Fruit fly (Drosophila melanogaster): ENCODE measurements around the gene CG6118.

DNA sequence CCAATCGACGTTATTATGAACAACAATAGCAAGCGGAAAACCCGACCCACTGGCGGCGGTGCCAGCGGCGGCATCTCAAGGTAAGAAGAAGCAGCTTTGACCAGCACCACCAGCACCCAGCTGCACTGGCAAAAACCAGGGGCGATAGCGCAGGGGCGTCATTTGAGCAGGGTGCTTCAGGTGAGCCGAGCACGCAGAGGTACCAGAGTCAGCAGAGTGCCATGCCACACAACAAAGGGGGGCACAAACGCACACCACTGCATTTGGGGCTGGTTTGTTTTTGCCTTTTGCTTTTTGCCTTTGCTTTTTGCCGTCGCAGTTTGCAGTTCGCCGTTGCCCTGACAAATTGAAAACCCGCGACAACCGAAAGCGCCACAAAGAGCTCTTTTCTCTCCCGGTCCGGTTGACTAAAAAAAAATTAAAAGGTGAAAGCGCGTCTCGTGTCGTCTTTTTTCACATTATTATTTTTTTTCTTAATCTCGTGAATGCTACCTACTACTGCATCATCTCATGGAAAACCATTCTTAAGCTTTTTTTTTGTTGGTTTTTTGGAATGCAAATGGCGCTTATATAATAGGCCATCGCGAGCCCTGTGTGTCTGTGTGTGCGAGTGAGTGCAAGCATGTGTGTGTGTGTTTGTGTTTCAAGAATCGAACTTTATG is 25.3 kb downstream of the CG6118 start:
- no peak for TF ChIP-seq Dll (optimal IDR thresholded peaks at IDR 0.05)
- TF ChIP-seq psq (optimal IDR thresholded peaks at IDR 0.05) = no peak
- no peak for TF ChIP-seq EcR (GFP tag; optimal IDR thresholded peaks at IDR 0.05)
- no peak for TF ChIP-seq usp (GFP tag; optimal IDR thresholded peaks at IDR 0.05)
- TF ChIP-seq CG8478 (optimal IDR thresholded peaks at IDR 0.05) = no peak
- TF ChIP-seq pan (optimal IDR thresholded peaks at IDR 0.05) = no peak
